Worm (Caenorhabditis elegans): Measurements from ENCODE around the gene B0198.3.

DNA sequence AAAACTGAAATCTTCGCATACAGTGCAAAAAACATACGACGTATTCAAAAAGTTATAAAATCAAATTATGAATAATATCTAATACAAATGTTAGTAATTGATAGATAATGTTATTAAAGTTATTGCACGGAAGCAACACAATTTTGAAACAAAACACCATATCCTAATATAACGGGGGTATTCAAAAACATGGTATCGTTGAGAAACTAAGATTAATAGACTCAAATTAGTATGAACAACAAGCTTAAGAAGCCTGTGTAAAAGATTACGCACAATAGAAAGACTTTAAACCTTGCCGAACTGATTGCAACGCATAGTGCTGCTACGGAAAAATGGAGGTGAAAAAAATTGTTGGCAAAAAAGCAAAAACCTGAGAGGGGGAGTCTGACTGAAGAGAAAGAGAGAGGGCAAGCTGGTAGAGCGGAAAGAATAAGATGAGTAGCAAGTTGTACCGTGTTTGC lies 51.3 kb downstream of the B0198.3 start, which contains the start of gene sma-5:
- no peak for TF ChIP-seq npax-4 (tag; optimal IDR thresholded peaks at IDR 0.05)
- no peak for TF ChIP-seq rnt-1 (tag; optimal IDR thresholded peaks at IDR 0.05)
- TF ChIP-seq ama-1 (optimal IDR thresholded peaks at IDR 0.05): no peak
- TF ChIP-seq ets-4 (tag; optimal IDR thresholded peaks at IDR 0.05): no peak
- no peak for TF ChIP-seq nfya-1 (tag; optimal IDR thresholded peaks at IDR 0.05)
